Fruit fly (Drosophila melanogaster): ENCODE data around the gene DIP2.

DIP2 gene

dm6 chr3L:270760-271500, 13.2 kb upstream of the DIP2 start, which contains the start of gene miple2:
Gene miple2 (plus strand): TSS chr3L:271200.
- no peak for TF ChIP-seq CG17801 (GFP tag; optimal IDR thresholded peaks at IDR 0.05; ENCODE audit: partially characterized antibody)

- TF ChIP-seq CG17801 (GFP tag; optimal IDR thresholded peaks at IDR 0.05; ENCODE audit: partially characterized antibody), result no peak
These were observed 9.9 kb upstream of the DIP2 start for dm6 chr3L:267618-268017.

- TF ChIP-seq CG17801 (GFP tag; optimal IDR thresholded peaks at IDR 0.05; ENCODE audit: partially characterized antibody), result no peak
These were observed 9.3 kb upstream of the DIP2 start, which contains the start of gene miple1 for dm6 chr3L:267083-267482. Gene miple1 (plus strand): TSS chr3L:267299.

dm6 chr3L:265808-266207, 8.1 kb upstream of the DIP2 start, which contains the start of gene CG34263:
Gene CG34263 (minus strand): TSS chr3L:265908.
- TF ChIP-seq CG17801 (GFP tag; optimal IDR thresholded peaks at IDR 0.05; ENCODE audit: partially characterized antibody), result no peak

dm6 chr3L:264378-265151, 6.8 kb upstream of the DIP2 start, which contains the start of the genes Tudor-SN and mRpL17:
Gene Tudor-SN (minus strand): TSS chr3L:264380.
Gene mRpL17 (plus strand): TSS chr3L:264779.
- no peak for TF ChIP-seq CG17801 (GFP tag; optimal IDR thresholded peaks at IDR 0.05; ENCODE audit: partially characterized antibody)

- TF ChIP-seq CG17801 (GFP tag; optimal IDR thresholded peaks at IDR 0.05; ENCODE audit: partially characterized antibody), result no peak
These were observed 6.0 kb upstream of the DIP2 start for dm6 chr3L:263500-264377.

- TF ChIP-seq CG17801 (GFP tag; optimal IDR thresholded peaks at IDR 0.05; ENCODE audit: partially characterized antibody), result no peak
These were observed 5.0 kb upstream of the DIP2 start for dm6 chr3L:262724-263177.

- no peak for TF ChIP-seq CG17801 (GFP tag; optimal IDR thresholded peaks at IDR 0.05; ENCODE audit: partially characterized antibody)
These were observed 9.5 kb downstream of the DIP2 start for dm6 chr3L:248226-248758.

dm6 chr3L:247482-248225, 10.1 kb downstream of the DIP2 start, which contains the start of gene mthl14:
Gene mthl14 (plus strand): TSS chr3L:247491.
- no peak for TF ChIP-seq CG17801 (GFP tag; optimal IDR thresholded peaks at IDR 0.05; ENCODE audit: partially characterized antibody)

dm6 chr3L:246644-247199, 11.0 kb downstream of the DIP2 start:
- peak; percentile 37 for TF ChIP-seq CG17801 (GFP tag; optimal IDR thresholded peaks at IDR 0.05; ENCODE audit: partially characterized antibody)

- no peak for TF ChIP-seq CG17801 (GFP tag; optimal IDR thresholded peaks at IDR 0.05; ENCODE audit: partially characterized antibody)
These were observed 23.4 kb downstream of the DIP2 start for dm6 chr3L:234337-234736.

- TF ChIP-seq CG17801 (GFP tag; optimal IDR thresholded peaks at IDR 0.05; ENCODE audit: partially characterized antibody), result no peak
These were observed 24.5 kb downstream of the DIP2 start, which contains the start of gene CG34453 for dm6 chr3L:233251-233650. Gene CG34453 (minus strand): TSS chr3L:233351.

- no peak for TF ChIP-seq CG17801 (GFP tag; optimal IDR thresholded peaks at IDR 0.05; ENCODE audit: partially characterized antibody)
These were observed 25.5 kb downstream of the DIP2 start, which contains the start of gene CG34454 for dm6 chr3L:232267-232666. Gene CG34454 (minus strand): TSS chr3L:232350.

Measured in ovary, adult (tissue).